Fruit fly (Drosophila melanogaster): ENCODE data around the gene Ras64B.

The Ras64B gene

DNA sequence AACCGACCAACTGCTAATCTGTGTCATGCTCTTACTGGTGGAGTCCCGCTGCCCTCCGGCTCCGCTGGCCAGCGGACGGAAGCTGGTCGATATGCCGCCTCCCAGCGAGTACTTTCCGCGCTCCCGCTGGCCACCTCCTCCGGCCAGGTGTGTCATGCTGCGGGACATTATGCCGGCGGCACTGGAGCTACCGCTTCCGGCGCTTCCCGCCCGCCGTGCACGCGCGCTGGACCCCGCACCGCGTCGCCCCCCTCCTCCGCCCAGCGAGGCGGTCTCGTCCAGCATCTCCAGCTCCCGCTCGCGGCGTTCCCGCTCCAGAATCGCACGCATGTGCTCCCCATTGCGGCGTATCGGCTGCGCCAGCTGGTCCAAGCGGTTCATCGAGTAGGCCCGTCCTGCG lies 10.3 kb upstream of the Ras64B start:
- TF ChIP-seq Myc (optimal IDR thresholded peaks at IDR 0.05) (no peak), psq (optimal IDR thresholded peaks at IDR 0.05) (no peak), insv (optimal IDR thresholded peaks at IDR 0.05) (no peak), ttk (optimal IDR thresholded peaks at IDR 0.05) (no peak), Sin3A (optimal IDR thresholded peaks at IDR 0.05) (no peak), h (optimal IDR thresholded peaks at IDR 0.05) (no peak)

DNA sequence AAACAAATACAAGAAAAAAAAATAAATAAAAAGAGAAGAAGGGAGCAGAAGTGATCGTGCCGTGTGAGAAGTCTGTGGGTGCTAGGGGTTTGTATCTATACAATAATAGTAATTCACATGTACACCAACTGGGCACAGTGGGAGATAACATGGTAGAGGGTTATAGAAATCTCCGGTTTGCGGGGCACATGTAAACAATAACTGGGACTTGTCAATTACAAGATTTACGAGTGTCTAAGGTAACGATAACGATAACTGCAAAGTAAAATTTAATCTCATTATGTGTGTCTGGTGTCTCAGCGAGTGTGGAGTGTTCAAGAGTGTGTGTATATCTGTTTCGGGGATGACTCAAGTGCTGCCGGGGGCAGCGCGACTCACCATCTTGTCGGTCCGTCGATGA lies 8.1 kb upstream of the Ras64B start:
- TF ChIP-seq ttk (optimal IDR thresholded peaks at IDR 0.05) (no peak), Sin3A (optimal IDR thresholded peaks at IDR 0.05) (no peak), psq (optimal IDR thresholded peaks at IDR 0.05) (no peak), h (optimal IDR thresholded peaks at IDR 0.05) (no peak), insv (optimal IDR thresholded peaks at IDR 0.05) (no peak), Myc (optimal IDR thresholded peaks at IDR 0.05) (no peak)

DNA sequence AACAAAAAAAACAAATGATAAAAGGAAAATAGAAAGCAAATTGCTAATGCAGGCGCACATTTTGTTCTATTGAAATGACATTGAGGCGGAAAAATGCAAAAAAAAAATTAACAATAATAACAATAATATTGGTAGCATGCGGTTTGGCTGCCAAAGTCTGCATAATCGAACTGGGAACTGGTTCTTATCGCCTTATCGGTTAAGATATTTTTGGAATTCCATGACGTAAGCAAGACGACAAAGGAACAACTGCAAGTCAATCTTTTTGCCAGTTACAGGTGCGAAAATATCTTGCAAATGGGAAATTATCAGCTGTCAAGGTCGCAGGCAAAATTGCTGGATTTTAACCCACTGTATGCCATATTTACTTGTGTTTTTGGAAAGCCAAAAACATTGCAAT lies 6.3 kb upstream of the Ras64B start:
- TF ChIP-seq Sin3A (optimal IDR thresholded peaks at IDR 0.05) (no peak), insv (optimal IDR thresholded peaks at IDR 0.05) (no peak), psq (optimal IDR thresholded peaks at IDR 0.05) (no peak), ttk (optimal IDR thresholded peaks at IDR 0.05) (no peak), h (optimal IDR thresholded peaks at IDR 0.05) (no peak), Myc (optimal IDR thresholded peaks at IDR 0.05) (no peak)

DNA sequence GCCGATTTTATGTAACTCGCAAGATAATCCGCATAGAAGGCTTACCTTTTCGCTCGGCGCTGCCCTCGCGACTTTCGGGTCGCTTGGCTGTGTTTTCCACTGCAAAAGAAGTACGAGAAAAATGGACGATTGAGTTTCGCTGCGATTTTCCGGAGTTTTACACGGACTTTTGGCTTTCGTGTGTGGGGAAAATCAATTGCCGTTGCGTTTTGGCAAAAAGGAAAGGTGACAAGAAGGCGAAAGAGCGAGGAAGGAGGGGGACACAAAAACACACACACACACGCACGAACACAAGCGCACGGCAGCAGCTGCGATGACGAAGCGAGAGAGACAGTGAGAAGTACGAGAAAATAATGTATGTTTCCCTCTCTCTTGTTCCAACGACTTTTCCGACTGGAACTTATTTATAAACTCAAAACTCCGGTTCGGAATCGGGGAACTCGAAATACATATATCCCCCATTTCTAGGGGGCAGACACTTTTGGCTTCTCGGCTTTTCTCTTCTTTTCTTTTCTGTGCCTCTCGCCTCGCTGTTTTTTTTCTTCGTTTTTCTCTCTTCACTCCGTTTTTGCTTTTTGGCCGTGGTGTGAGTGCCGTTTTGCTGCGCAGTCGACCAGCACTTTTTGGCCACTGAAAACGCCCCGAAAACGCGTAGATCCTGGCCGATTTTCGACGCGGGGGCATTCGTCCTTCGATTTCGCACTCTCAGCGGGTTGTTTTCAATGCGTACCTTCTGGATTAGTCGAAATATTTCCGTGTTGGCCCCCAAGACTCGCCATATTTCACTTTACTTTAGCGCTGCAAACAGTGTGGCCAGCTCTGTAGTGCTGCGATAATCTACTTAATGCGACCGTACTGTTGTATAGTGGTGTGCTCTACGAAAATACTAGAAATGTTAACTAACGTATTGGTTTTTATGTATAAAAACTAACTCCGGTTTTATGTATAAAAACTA lies 4.9 kb upstream of the Ras64B start, which contains the start of gene ens:
TSS of gene ens (minus strand) at position 827 of the 955 bp plus-strand sequence.
- no peak for TF ChIP-seq Myc (optimal IDR thresholded peaks at IDR 0.05)
- no peak for TF ChIP-seq h (optimal IDR thresholded peaks at IDR 0.05)
- TF ChIP-seq Sin3A (optimal IDR thresholded peaks at IDR 0.05) = no peak
- no peak for TF ChIP-seq ttk (optimal IDR thresholded peaks at IDR 0.05)
- no peak for TF ChIP-seq psq (optimal IDR thresholded peaks at IDR 0.05)
- TF ChIP-seq insv (optimal IDR thresholded peaks at IDR 0.05) = no peak

dm6 chr3L:4135857-4136256 lies 3.0 kb upstream of the Ras64B start, which contains the start of gene RfC4:
Gene RfC4, minus strand, starts transcription at chr3L:4136038.
- TF ChIP-seq insv (optimal IDR thresholded peaks at IDR 0.05) = no peak

- no peak for TF ChIP-seq psq (optimal IDR thresholded peaks at IDR 0.05)
- TF ChIP-seq insv (optimal IDR thresholded peaks at IDR 0.05) = no peak
- TF ChIP-seq ttk (optimal IDR thresholded peaks at IDR 0.05) = no peak
- TF ChIP-seq Myc (optimal IDR thresholded peaks at IDR 0.05) = no peak
- no peak for TF ChIP-seq h (optimal IDR thresholded peaks at IDR 0.05)
- TF ChIP-seq Sin3A (optimal IDR thresholded peaks at IDR 0.05) = no peak
These were observed 2.3 kb downstream of the Ras64B start, which contains the start of gene Akh for dm6 chr3L:4141167-4141566. Gene Akh, plus strand, starts transcription at chr3L:4141467.

DNA sequence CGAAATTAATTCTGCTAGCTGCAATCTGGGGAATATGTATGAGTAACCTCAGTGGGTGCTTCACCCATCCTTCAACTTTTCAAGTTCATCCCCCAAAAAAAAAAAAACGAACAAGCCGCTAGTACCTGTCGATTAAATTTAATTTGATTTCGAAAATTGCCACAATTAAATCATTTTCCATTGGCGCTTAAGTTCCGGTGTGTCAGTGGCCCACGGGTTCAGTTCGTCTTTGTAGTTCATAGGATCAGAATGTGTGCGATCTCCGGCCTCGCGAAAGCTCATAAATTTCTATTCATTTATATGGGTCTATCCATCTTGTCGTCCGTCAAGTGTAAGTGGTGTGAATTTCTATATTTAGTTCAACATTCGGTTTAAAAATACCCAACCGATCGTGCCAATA lies 3.2 kb downstream of the Ras64B start, which contains the start of gene CG32260:
TSS of gene CG32260 (plus strand) at position 301 of the 400 bp plus-strand sequence.
- no peak for TF ChIP-seq ttk (optimal IDR thresholded peaks at IDR 0.05)
- no peak for TF ChIP-seq Myc (optimal IDR thresholded peaks at IDR 0.05)
- TF ChIP-seq h (optimal IDR thresholded peaks at IDR 0.05) = no peak
- TF ChIP-seq Sin3A (optimal IDR thresholded peaks at IDR 0.05) = no peak
- TF ChIP-seq insv (optimal IDR thresholded peaks at IDR 0.05) = no peak
- TF ChIP-seq psq (optimal IDR thresholded peaks at IDR 0.05) = no peak

DNA sequence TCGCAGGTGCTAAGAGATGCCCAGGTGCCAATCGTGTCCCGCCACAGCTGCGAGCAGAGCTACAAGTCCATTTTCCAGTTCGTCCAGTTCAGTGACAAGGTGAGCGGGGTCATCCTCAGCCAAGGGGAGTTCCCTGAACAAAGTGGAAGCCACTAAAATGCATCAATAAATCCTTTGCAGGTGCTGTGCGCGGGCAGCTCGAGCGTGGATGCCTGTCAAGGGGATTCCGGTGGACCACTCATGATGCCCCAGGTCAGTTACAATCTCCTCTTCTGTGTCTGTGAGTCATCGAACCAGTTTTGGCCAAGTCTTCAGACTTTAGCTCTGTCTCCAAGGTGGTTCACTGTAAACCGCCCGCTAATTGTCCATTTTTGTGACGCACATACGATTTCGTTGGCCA lies 6.4 kb downstream of the Ras64B start:
- TF ChIP-seq ttk (optimal IDR thresholded peaks at IDR 0.05) (no peak), Myc (optimal IDR thresholded peaks at IDR 0.05) (no peak), insv (optimal IDR thresholded peaks at IDR 0.05) (no peak), Sin3A (optimal IDR thresholded peaks at IDR 0.05) (no peak), h (optimal IDR thresholded peaks at IDR 0.05) (no peak), psq (optimal IDR thresholded peaks at IDR 0.05) (no peak)

- no peak for TF ChIP-seq ttk (optimal IDR thresholded peaks at IDR 0.05)
- TF ChIP-seq h (optimal IDR thresholded peaks at IDR 0.05) = no peak
- no peak for TF ChIP-seq Myc (optimal IDR thresholded peaks at IDR 0.05)
- no peak for TF ChIP-seq insv (optimal IDR thresholded peaks at IDR 0.05)
- TF ChIP-seq Sin3A (optimal IDR thresholded peaks at IDR 0.05) = no peak
- TF ChIP-seq psq (optimal IDR thresholded peaks at IDR 0.05) = no peak
These were observed 9.6 kb downstream of the Ras64B start, which contains the start of gene CG1299 for dm6 chr3L:4148406-4148975. Gene CG1299, plus strand, starts transcription at chr3L:4148696.

DNA sequence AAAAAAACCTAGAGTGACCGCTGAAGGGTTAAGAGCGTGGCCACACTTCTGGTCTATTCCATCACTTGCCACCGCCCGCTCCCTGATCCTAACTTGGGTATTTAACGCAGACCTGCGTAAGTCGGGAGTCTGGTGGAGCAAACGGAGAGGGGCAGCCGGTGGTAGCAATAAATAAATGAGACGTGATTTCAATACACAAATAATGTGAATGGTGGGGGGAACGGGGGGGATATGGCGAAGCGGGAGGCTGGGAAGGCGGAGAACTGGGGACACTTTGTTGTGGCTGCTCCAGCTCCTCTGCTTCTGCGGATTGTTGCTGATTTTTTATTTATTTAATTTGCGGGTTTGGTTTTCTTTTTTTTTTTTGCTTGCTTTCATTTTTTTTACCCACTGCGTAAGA lies 19.0 kb downstream of the Ras64B start:
- TF ChIP-seq Sin3A (optimal IDR thresholded peaks at IDR 0.05) (no peak), ttk (optimal IDR thresholded peaks at IDR 0.05) (no peak), Myc (optimal IDR thresholded peaks at IDR 0.05) (no peak), insv (optimal IDR thresholded peaks at IDR 0.05) (no peak), psq (optimal IDR thresholded peaks at IDR 0.05) (no peak), h (optimal IDR thresholded peaks at IDR 0.05) (no peak)

- TF ChIP-seq psq (optimal IDR thresholded peaks at IDR 0.05) = no peak
- TF ChIP-seq h (optimal IDR thresholded peaks at IDR 0.05) = no peak
- TF ChIP-seq ttk (optimal IDR thresholded peaks at IDR 0.05) = no peak
- TF ChIP-seq Sin3A (optimal IDR thresholded peaks at IDR 0.05) = no peak
- TF ChIP-seq insv (optimal IDR thresholded peaks at IDR 0.05) = no peak
- no peak for TF ChIP-seq Myc (optimal IDR thresholded peaks at IDR 0.05)
These were observed 19.5 kb downstream of the Ras64B start for dm6 chr3L:4158361-4158760.

DNA sequence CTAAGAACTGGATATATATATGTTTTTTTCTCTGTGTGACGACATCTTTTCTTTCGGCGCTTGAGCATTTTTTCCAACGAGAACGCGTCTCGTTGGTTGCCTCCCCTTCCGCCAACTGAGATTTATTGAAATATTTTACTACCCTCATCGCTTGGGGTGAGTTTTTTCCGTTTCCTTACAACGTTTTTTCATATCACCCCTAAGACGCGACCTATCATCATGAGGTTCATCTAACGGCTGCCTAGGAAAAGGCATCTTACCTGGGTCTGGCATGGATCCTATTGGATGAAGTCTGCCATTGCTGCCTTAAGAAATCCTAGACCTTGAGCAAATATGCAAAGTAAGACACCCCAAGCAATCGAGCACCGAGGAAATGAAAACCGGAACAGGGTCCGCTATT lies 20.4 kb downstream of the Ras64B start:
- TF ChIP-seq ttk (optimal IDR thresholded peaks at IDR 0.05) (no peak), insv (optimal IDR thresholded peaks at IDR 0.05) (no peak), h (optimal IDR thresholded peaks at IDR 0.05) (no peak), Sin3A (optimal IDR thresholded peaks at IDR 0.05) (no peak), Myc (optimal IDR thresholded peaks at IDR 0.05) (no peak), psq (optimal IDR thresholded peaks at IDR 0.05) (no peak)

All from Kc167 (cell line).